Worm (Caenorhabditis elegans) whole organism, L2 larva: ENCODE results near the gene T05C7.8.

ENCODE experiments used
- C34F6.9 ChIP-seq: fragments of 150-350 bp; optimal IDR thresholded peaks from 2 replicates; lab custom pipeline; 2014; ENCODE audit warnings: missing biosample characterization, missing genetic modification characterization
- F13H6.1 ChIP-seq: sonication (generic microtip); optimal IDR thresholded peaks from 2 replicates; lab custom pipeline; 2016; ENCODE audit warnings: missing genetic modification characterization, missing compliant biosample characterization
- R02D3.7 ChIP-seq: fragments of 150-350 bp; optimal IDR thresholded peaks from 2 replicates; lab custom pipeline; 2014; ENCODE audit warnings: missing biosample characterization, missing genetic modification characterization
- Y55F3AM.14 ChIP-seq: fragments of 200-800 bp; sonication (Bioruptor generic); optimal IDR thresholded peaks from 2 replicates; lab custom pipeline; 2018; ENCODE audit warnings: mild to moderate bottlenecking, missing genetic modification characterization, missing compliant biosample characterization
- ZK546.5 ChIP-seq: sonication (generic microtip); optimal IDR thresholded peaks from 2 replicates; lab custom pipeline; 2017; ENCODE audit warnings: missing biosample characterization, missing genetic modification characterization
- alr-1 ChIP-seq: fragments of 150-350 bp; optimal IDR thresholded peaks from 2 replicates; lab custom pipeline; 2014; ENCODE audit warnings: missing biosample characterization, missing genetic modification characterization
- aly-2 ChIP-seq: fragments of 150-350 bp; optimal IDR thresholded peaks from 2 replicates; lab custom pipeline; 2014; ENCODE audit warnings: missing biosample characterization, missing genetic modification characterization
- ama-1 ChIP-seq: fragments of 150-350 bp; optimal IDR thresholded peaks from 2 replicates; lab custom pipeline; 2018; ENCODE audit warnings: inconsistent platforms
- blmp-1 ChIP-seq: sonication (generic microtip); optimal IDR thresholded peaks from 2 replicates; lab custom pipeline; 2017; ENCODE audit warnings: missing genetic modification characterization, mild to moderate bottlenecking, missing compliant biosample characterization, antibody characterized with exemption, moderate library complexity; ENCODE audit not compliant: insufficient read depth
- ceh-16 ChIP-seq: fragments of 150-350 bp; optimal IDR thresholded peaks from 2 replicates; lab custom pipeline; 2014; ENCODE audit warnings: missing biosample characterization, missing genetic modification characterization
- crh-2 ChIP-seq: sonication (generic microtip); optimal IDR thresholded peaks from 2 replicates; lab custom pipeline; 2017; ENCODE audit warnings: missing biosample characterization, missing genetic modification characterization
- dmd-4 ChIP-seq: sonication (generic microtip); optimal IDR thresholded peaks from 2 replicates; lab custom pipeline; 2017; ENCODE audit warnings: missing biosample characterization, missing genetic modification characterization
- egl-27 ChIP-seq: sonication (generic microtip); optimal IDR thresholded peaks from 3 replicates; lab custom pipeline; 2017; ENCODE audit warnings: missing biosample characterization, missing genetic modification reagents, missing genetic modification characterization
- elt-1 ChIP-seq: fragments of 150-350 bp; optimal IDR thresholded peaks from 2 replicates; lab custom pipeline; 2014; ENCODE audit warnings: missing biosample characterization, missing genetic modification characterization
- elt-3 ChIP-seq: sonication (generic microtip); optimal IDR thresholded peaks from 2 replicates; lab custom pipeline; 2017; ENCODE audit warnings: missing biosample characterization, missing genetic modification characterization
- fos-1 ChIP-seq: fragments of 150-350 bp; optimal IDR thresholded peaks from 2 replicates; lab custom pipeline; 2014; ENCODE audit warnings: missing biosample characterization, missing genetic modification characterization
- gmeb-1 ChIP-seq: fragments of 150-350 bp; optimal IDR thresholded peaks from 2 replicates; lab custom pipeline; 2014; ENCODE audit warnings: missing biosample characterization, missing genetic modification characterization
- lin-11 ChIP-seq: fragments of 150-350 bp; sonication (generic microtip); optimal IDR thresholded peaks from 2 replicates; lab custom pipeline; 2014; ENCODE audit warnings: missing biosample characterization, missing genetic modification characterization, inconsistent platforms, mixed read lengths
- lin-13 ChIP-seq: fragments of 150-350 bp; optimal IDR thresholded peaks from 2 replicates; lab custom pipeline; 2014; ENCODE audit warnings: missing biosample characterization, missing genetic modification reagents, missing genetic modification characterization
- lin-39 ChIP-seq: fragments of 150-350 bp; optimal IDR thresholded peaks from 2 replicates; lab custom pipeline; 2014; ENCODE audit warnings: missing biosample characterization, missing genetic modification reagents, missing genetic modification characterization
- lsy-2 ChIP-seq, 2 experiments: fragments of 150-350 bp in 1 of 2; sonication (generic microtip) in 1 of 2; optimal IDR thresholded peaks; 2 replicates each; lab custom pipeline; 2014 to 2017; ENCODE audit warnings: missing biosample characterization in 2 of 2, missing genetic modification characterization in 2 of 2
- mab-5 ChIP-seq: fragments of 150-350 bp; optimal IDR thresholded peaks from 2 replicates; lab custom pipeline; 2014; ENCODE audit warnings: missing biosample characterization, missing genetic modification characterization
- mbf-1 ChIP-seq: sonication (generic microtip); optimal IDR thresholded peaks from 2 replicates; lab custom pipeline; 2017; ENCODE audit warnings: missing biosample characterization, missing genetic modification characterization
- mdl-1 ChIP-seq, 2 experiments: fragments of 150-350 bp in 1 of 2; sonication (generic microtip) in 1 of 2; optimal IDR thresholded peaks; 2 replicates each; lab custom pipeline; 2017; ENCODE audit warnings: missing biosample characterization in 2 of 2, missing genetic modification characterization in 2 of 2
- nhr-10 ChIP-seq: sonication (generic microtip); optimal IDR thresholded peaks from 2 replicates; lab custom pipeline; 2017; ENCODE audit warnings: missing biosample characterization, missing genetic modification characterization
- nhr-11 ChIP-seq: fragments of 150-350 bp; optimal IDR thresholded peaks from 2 replicates; lab custom pipeline; 2014; ENCODE audit warnings: missing biosample characterization, missing genetic modification characterization
- nhr-12 ChIP-seq: fragments of 150-350 bp; optimal IDR thresholded peaks from 2 replicates; lab custom pipeline; 2014; ENCODE audit warnings: missing biosample characterization, missing genetic modification characterization
- nhr-129 ChIP-seq: fragments of 150-350 bp; optimal IDR thresholded peaks from 2 replicates; lab custom pipeline; 2014; ENCODE audit warnings: missing biosample characterization, missing genetic modification characterization
- nhr-21 ChIP-seq: fragments of 150-350 bp; optimal IDR thresholded peaks from 2 replicates; lab custom pipeline; 2014; ENCODE audit warnings: missing biosample characterization, missing genetic modification characterization
- nhr-23 ChIP-seq: fragments of 150-350 bp; optimal IDR thresholded peaks from 2 replicates; lab custom pipeline; 2014; ENCODE audit warnings: missing biosample characterization, missing genetic modification reagents, missing genetic modification characterization
- nhr-237 ChIP-seq: fragments of 150-350 bp; optimal IDR thresholded peaks from 2 replicates; lab custom pipeline; 2014; ENCODE audit warnings: missing biosample characterization, missing genetic modification characterization
- nhr-25 ChIP-seq: fragments of 150-350 bp; sonication (generic microtip); optimal IDR thresholded peaks from 3 replicates; lab custom pipeline; 2014; ENCODE audit warnings: missing biosample characterization, missing genetic modification characterization
- nhr-6 ChIP-seq: fragments of 150-350 bp; optimal IDR thresholded peaks from 2 replicates; lab custom pipeline; 2014; ENCODE audit warnings: missing biosample characterization, missing genetic modification characterization
- nhr-77 ChIP-seq: fragments of 150-350 bp; optimal IDR thresholded peaks from 2 replicates; lab custom pipeline; 2014; ENCODE audit warnings: missing biosample characterization, missing genetic modification characterization
- peb-1 ChIP-seq: fragments of 150-350 bp; optimal IDR thresholded peaks from 2 replicates; lab custom pipeline; 2014; ENCODE audit warnings: missing biosample characterization, missing genetic modification characterization
- sem-4 ChIP-seq: fragments of 150-350 bp; optimal IDR thresholded peaks from 2 replicates; lab custom pipeline; 2014; ENCODE audit warnings: missing biosample characterization, missing genetic modification reagents, missing genetic modification characterization
- skn-1 ChIP-seq: sonication (generic microtip); optimal IDR thresholded peaks from 2 replicates; lab custom pipeline; 2017; ENCODE audit warnings: missing biosample characterization, missing genetic modification characterization
- sma-3 ChIP-seq: sonication (generic microtip); optimal IDR thresholded peaks from 2 replicates; lab custom pipeline; 2016; ENCODE audit warnings: missing genetic modification reagents, missing genetic modification characterization, missing compliant biosample characterization
- sma-9 ChIP-seq, 2 experiments: fragments of 150-350 bp in 1 of 2; sonication (generic microtip) in 1 of 2; optimal IDR thresholded peaks; 2 replicates each; lab custom pipeline; 2014 to 2016; ENCODE audit warnings: missing genetic modification characterization in 2 of 2, mild to moderate bottlenecking in 1 of 2, missing biosample characterization in 1 of 2, missing compliant biosample characterization in 1 of 2, missing genetic modification reagents in 1 of 2, moderate library complexity in 1 of 2
- snpc-4 ChIP-seq: fragments of 150-350 bp; optimal IDR thresholded peaks from 2 replicates; lab custom pipeline; 2014; ENCODE audit warnings: missing biosample characterization, missing genetic modification characterization
- unc-39 ChIP-seq: fragments of 150-350 bp; optimal IDR thresholded peaks from 2 replicates; lab custom pipeline; 2014; ENCODE audit warnings: missing biosample characterization, missing genetic modification characterization
- unc-55 ChIP-seq: fragments of 150-350 bp; sonication (generic microtip); optimal IDR thresholded peaks from 3 replicates; lab custom pipeline; 2014; ENCODE audit warnings: missing biosample characterization, missing genetic modification reagents, missing genetic modification characterization
- unc-62 ChIP-seq: fragments of 150-350 bp; optimal IDR thresholded peaks from 2 replicates; lab custom pipeline; 2014; ENCODE audit warnings: missing biosample characterization, missing genetic modification reagents, missing genetic modification characterization
- zag-1 ChIP-seq: fragments of 150-350 bp; optimal IDR thresholded peaks from 2 replicates; lab custom pipeline; 2014; ENCODE audit warnings: missing biosample characterization, missing genetic modification characterization
- ztf-1 ChIP-seq: fragments of 200-800 bp; sonication (Bioruptor generic); conservative IDR thresholded peaks from 2 replicates; pipeline ENCODE4 v1.3.6; 2022; ENCODE audit warnings: missing genetic modification characterization, missing compliant biosample characterization
- ztf-11 ChIP-seq: sonication (generic microtip); optimal IDR thresholded peaks from 2 replicates; lab custom pipeline; 2017; ENCODE audit warnings: missing biosample characterization, missing genetic modification characterization
- ztf-4 ChIP-seq: fragments of 150-350 bp; optimal IDR thresholded peaks from 2 replicates; lab custom pipeline; 2014; ENCODE audit warnings: missing biosample characterization, missing genetic modification characterization

Gene T05C7.8

ce11 chrIV:91680-92079, 15.5 kb downstream of the T05C7.8 start, which contains the start of gene tpa-1:
tpa-1 (plus strand) TSS chrIV:91980.
- TF ChIP-seq lin-13 (GFP tag; lab: Kevin White, UChicago) (no peak), nhr-10 (tag; lab: Kevin White, UChicago) (no peak), skn-1 (no peak)

ce11 chrIV:97681-98080, 21.5 kb downstream of the T05C7.8 start:
- TF ChIP-seq sma-3 (GFP tag; lab: Kevin White, UChicago): no peak
- TF ChIP-seq ztf-11 (tag; lab: Kevin White, UChicago): no peak
- TF ChIP-seq sma-9 (GFP tag; optimal IDR thresholded peaks at IDR 0.05; lab: Kevin White, UChicago): no peak
- no peak for TF ChIP-seq sma-9 (tag; optimal IDR thresholded peaks at IDR 0.05; lab: Kevin White, UChicago)
- TF ChIP-seq, all 48 proteins: peak for 0

- TF ChIP-seq lin-11 (tag; lab: Kevin White, UChicago): no peak
- no peak for TF ChIP-seq ZK546.5
- peak; percentile 92 for TF ChIP-seq nhr-25
- no peak for TF ChIP-seq unc-39
- peak in 1 of 2 experiments; percentile 24 for TF ChIP-seq lsy-2 (tag; optimal IDR thresholded peaks at IDR 0.05; lab: Kevin White, UChicago)
- TF ChIP-seq mbf-1 (tag; lab: Kevin White, UChicago): no peak
- TF ChIP-seq Y55F3AM.14: peak; percentile 36
- no peak for TF ChIP-seq ceh-16
- TF ChIP-seq sma-9 (GFP tag; optimal IDR thresholded peaks at IDR 0.05; lab: Kevin White, UChicago): peak; percentile 51
- no peak for TF ChIP-seq sma-9 (tag; optimal IDR thresholded peaks at IDR 0.05; lab: Kevin White, UChicago)
- no peak for TF ChIP-seq gmeb-1 (tag; lab: Kevin White, UChicago)
- no peak for TF ChIP-seq nhr-6 (tag; lab: Kevin White, UChicago)
- TF ChIP-seq mab-5: no peak
- no peak for TF ChIP-seq mdl-1 (tag; optimal IDR thresholded peaks at IDR 0.05; lab: Kevin White, UChicago)
- no peak for TF ChIP-seq snpc-4 (tag; lab: Kevin White, UChicago)
- no peak for TF ChIP-seq ztf-1 (GFP tag; lab: Robert Waterston, UW)
- no peak for TF ChIP-seq fos-1 (tag; lab: Kevin White, UChicago)
- TF ChIP-seq blmp-1 (tag; lab: Kevin White, UChicago): peak; percentile 59
- no peak for TF ChIP-seq lin-13 (GFP tag; lab: Kevin White, UChicago)
- TF ChIP-seq dmd-4 (tag; lab: Kevin White, UChicago): no peak
- no peak for TF ChIP-seq nhr-10 (tag; lab: Kevin White, UChicago)
- TF ChIP-seq ztf-4 (tag; lab: Kevin White, UChicago): peak; percentile 11
- TF ChIP-seq alr-1 (tag; lab: Kevin White, UChicago): no peak
- no peak for TF ChIP-seq unc-55
- no peak for TF ChIP-seq ztf-11 (tag; lab: Kevin White, UChicago)
- TF ChIP-seq C34F6.9 (tag; lab: Kevin White, UChicago): no peak
- peak; percentile 36 for TF ChIP-seq nhr-21 (tag; lab: Kevin White, UChicago)
- TF ChIP-seq elt-3 (tag; lab: Kevin White, UChicago): no peak
- TF ChIP-seq F13H6.1: peak; percentile 9
- no peak for TF ChIP-seq skn-1
- no peak for TF ChIP-seq elt-1 (tag; lab: Kevin White, UChicago)
- no peak for TF ChIP-seq nhr-11 (tag; lab: Kevin White, UChicago)
- no peak for TF ChIP-seq ama-1 (lab: Kevin White, UChicago)
- peak; percentile 81 for TF ChIP-seq sma-3 (GFP tag; lab: Kevin White, UChicago)
- TF ChIP-seq crh-2 (tag; lab: Kevin White, UChicago): peak; percentile 59
- no peak for TF ChIP-seq nhr-237 (tag; lab: Kevin White, UChicago)
- no peak for TF ChIP-seq nhr-23 (tag; lab: Kevin White, UChicago)
- no peak for TF ChIP-seq aly-2 (tag; lab: Kevin White, UChicago)
- peak; percentile 35 for TF ChIP-seq sem-4 (tag; lab: Kevin White, UChicago)
- no peak for TF ChIP-seq unc-62
- TF ChIP-seq egl-27 (tag; lab: Kevin White, UChicago): peak; percentile 6
- TF ChIP-seq nhr-129: peak; percentile 9
- no peak for TF ChIP-seq peb-1 (tag; lab: Kevin White, UChicago)
- TF ChIP-seq zag-1: no peak
- no peak for TF ChIP-seq nhr-12 (tag; lab: Kevin White, UChicago)
- TF ChIP-seq lin-39: no peak
- no peak for TF ChIP-seq R02D3.7 (tag; lab: Kevin White, UChicago)
- no peak for TF ChIP-seq nhr-77 (tag; lab: Kevin White, UChicago)
Observed at ce11 chrIV:102848-103247, 26.7 kb downstream of the T05C7.8 start.
